Worm (Caenorhabditis elegans): ENCODE results near the gene str-246.

str-246 gene

ce11 chrIII:11054532-11055265 is 22.8 kb upstream of the str-246 start:
- TF ChIP-seq lin-32 (GFP tag; optimal IDR thresholded peaks at IDR 0.05), result peak; percentile 27
- TF ChIP-seq ces-1 (GFP tag; optimal IDR thresholded peaks at IDR 0.05), result peak; percentile 11
- TF ChIP-seq pha-4 (tag; optimal IDR thresholded peaks at IDR 0.05), result peak; percentile 80
- no peak for TF ChIP-seq M03D4.4 (tag; optimal IDR thresholded peaks at IDR 0.05)

- TF ChIP-seq hlh-1 (tag; optimal IDR thresholded peaks at IDR 0.05), result no peak
Measured at ce11 chrIII:11059775-11060174, 17.7 kb upstream of the str-246 start.

ce11 chrIII:11063259-11063658 is 14.2 kb upstream of the str-246 start, which contains the start of gene rsa-2:
rsa-2 (plus strand) TSS chrIII:11063479.
- TF ChIP-seq flh-1 (GFP tag; optimal IDR thresholded peaks at IDR 0.05) (no peak), mep-1 (tag; optimal IDR thresholded peaks at IDR 0.05) (peak; percentile 45), nhr-28 (tag; optimal IDR thresholded peaks at IDR 0.05) (no peak), ces-1 (GFP tag; optimal IDR thresholded peaks at IDR 0.05) (peak; percentile 46), ceh-83 (GFP tag; optimal IDR thresholded peaks at IDR 0.05) (peak; percentile 71), elt-1 (tag; optimal IDR thresholded peaks at IDR 0.05; ENCODE audit: borderline replicate concordance, insufficient read depth) (no peak), nhr-237 (tag; optimal IDR thresholded peaks at IDR 0.05) (no peak), lin-13 (tag; optimal IDR thresholded peaks at IDR 0.05) (peak; percentile 26), unc-39 (tag; optimal IDR thresholded peaks at IDR 0.05) (no peak), drap-1 (GFP tag; optimal IDR thresholded peaks at IDR 0.05) (peak; percentile 2), nhr-2 (tag; optimal IDR thresholded peaks at IDR 0.05) (no peak), sptf-1 (tag; optimal IDR thresholded peaks at IDR 0.05) (peak; percentile 45), bed-3 (GFP tag; optimal IDR thresholded peaks at IDR 0.05) (no peak), mls-2 (tag; optimal IDR thresholded peaks at IDR 0.05) (no peak), lsy-2 (tag; optimal IDR thresholded peaks at IDR 0.05) (peak; percentile 21)

ce11 chrIII:11064576-11064975 is 12.9 kb upstream of the str-246 start:
- TF ChIP-seq unc-39 (tag; optimal IDR thresholded peaks at IDR 0.05) (no peak), unc-120 (tag; optimal IDR thresholded peaks at IDR 0.05; ENCODE audit: poor library complexity, severe bottlenecking) (no peak), ztf-11 (tag; optimal IDR thresholded peaks at IDR 0.05) (no peak), ceh-39 (tag; optimal IDR thresholded peaks at IDR 0.05) (no peak), ces-1 (GFP tag; optimal IDR thresholded peaks at IDR 0.05) (no peak), elt-3 (tag; optimal IDR thresholded peaks at IDR 0.05) (no peak), lsy-2 (tag; optimal IDR thresholded peaks at IDR 0.05) (no peak), lin-32 (GFP tag; optimal IDR thresholded peaks at IDR 0.05) (no peak), nhr-76 (tag; optimal IDR thresholded peaks at IDR 0.05) (no peak), snpc-4 (tag; optimal IDR thresholded peaks at IDR 0.05) (no peak), nhr-12 (tag; optimal IDR thresholded peaks at IDR 0.05) (no peak), nhr-28 (tag; optimal IDR thresholded peaks at IDR 0.05) (no peak), mls-2 (tag; optimal IDR thresholded peaks at IDR 0.05) (no peak), nhr-2 (tag; optimal IDR thresholded peaks at IDR 0.05) (no peak)

ce11 chrIII:11066691-11067090 is 10.8 kb upstream of the str-246 start:
- TF ChIP-seq ceh-83 (GFP tag; optimal IDR thresholded peaks at IDR 0.05), result no peak
- TF ChIP-seq hlh-1 (tag; optimal IDR thresholded peaks at IDR 0.05), result no peak
- TF ChIP-seq sptf-1 (tag; optimal IDR thresholded peaks at IDR 0.05), result peak; percentile 29
- TF ChIP-seq elt-3 (tag; optimal IDR thresholded peaks at IDR 0.05), result no peak
- TF ChIP-seq nhr-28 (tag; optimal IDR thresholded peaks at IDR 0.05), result no peak
- no peak for TF ChIP-seq mep-1 (tag; optimal IDR thresholded peaks at IDR 0.05)
- no peak for TF ChIP-seq lin-32 (GFP tag; optimal IDR thresholded peaks at IDR 0.05)
- no peak for TF ChIP-seq tbx-8 (GFP tag; optimal IDR thresholded peaks at IDR 0.05)
- TF ChIP-seq bed-3 (GFP tag; optimal IDR thresholded peaks at IDR 0.05), result peak; percentile 12
- TF ChIP-seq lsy-2 (tag; optimal IDR thresholded peaks at IDR 0.05), result no peak
- TF ChIP-seq drap-1 (GFP tag; optimal IDR thresholded peaks at IDR 0.05), result no peak
- no peak for TF ChIP-seq nhr-76 (tag; optimal IDR thresholded peaks at IDR 0.05)
- TF ChIP-seq unc-120 (tag; optimal IDR thresholded peaks at IDR 0.05; ENCODE audit: poor library complexity, severe bottlenecking), result peak; percentile 54
- no peak for TF ChIP-seq unc-62 (GFP tag; optimal IDR thresholded peaks at IDR 0.05)
- TF ChIP-seq snpc-4 (tag; optimal IDR thresholded peaks at IDR 0.05), result no peak
- TF ChIP-seq ceh-39 (tag; optimal IDR thresholded peaks at IDR 0.05), result no peak
- peak; percentile 19 for TF ChIP-seq M03D4.4 (tag; optimal IDR thresholded peaks at IDR 0.05)
- TF ChIP-seq sem-2 (GFP tag; optimal IDR thresholded peaks at IDR 0.05), result no peak
- no peak for TF ChIP-seq mls-2 (tag; optimal IDR thresholded peaks at IDR 0.05)
- TF ChIP-seq mab-5 (tag; optimal IDR thresholded peaks at IDR 0.05), result no peak
- no peak for TF ChIP-seq nhr-2 (tag; optimal IDR thresholded peaks at IDR 0.05)
- no peak for TF ChIP-seq flh-1 (GFP tag; optimal IDR thresholded peaks at IDR 0.05)
- peak; percentile 14 for TF ChIP-seq ces-1 (GFP tag; optimal IDR thresholded peaks at IDR 0.05)
- TF ChIP-seq blmp-1 (tag; optimal IDR thresholded peaks at IDR 0.05), result no peak
- no peak for TF ChIP-seq unc-39 (tag; optimal IDR thresholded peaks at IDR 0.05)
- TF ChIP-seq ham-2 (GFP tag; optimal IDR thresholded peaks at IDR 0.05), result no peak
- no peak for TF ChIP-seq cnd-1 (tag; optimal IDR thresholded peaks at IDR 0.05)
- TF ChIP-seq pha-4 (tag; optimal IDR thresholded peaks at IDR 0.05), result no peak
- peak; percentile 43 for TF ChIP-seq ztf-11 (tag; optimal IDR thresholded peaks at IDR 0.05)
- peak; percentile 8 for TF ChIP-seq lin-13 (tag; optimal IDR thresholded peaks at IDR 0.05)
- TF ChIP-seq nhr-237 (tag; optimal IDR thresholded peaks at IDR 0.05), result no peak
- TF ChIP-seq zip-8 (tag; optimal IDR thresholded peaks at IDR 0.05), result no peak
